Fruit fly (Drosophila melanogaster) whole organism: ENCODE results near the gene CG3281.
"Not testable (repeated sequence)": the region's sequence is repeated elsewhere in the genome, so short reads cannot be mapped to it uniquely, and the experiment has no call there.

Experiments used
- CG8478 ChIP-seq: fragments of >200 bp; optimal IDR thresholded peaks from 2 replicates; lab custom pipeline; 2018; ENCODE audit warnings: inconsistent platforms
- Dll ChIP-seq: fragments of >200 bp; optimal IDR thresholded peaks from 2 replicates; lab custom pipeline; 2017
- EcR ChIP-seq, 2 experiments: fragments of >200 bp; optimal IDR thresholded peaks; 2 replicates each; lab custom pipeline; 2017; ENCODE audit warnings: missing biosample characterization in 2 of 2, missing genetic modification characterization in 2 of 2, missing genetic modification reagents in 2 of 2
- pan ChIP-seq: fragments of >200 bp; optimal IDR thresholded peaks from 2 replicates; lab custom pipeline; 2017
- psq ChIP-seq: fragments of >200 bp; optimal IDR thresholded peaks from 2 replicates; lab custom pipeline; 2017
- usp ChIP-seq: fragments of >200 bp; optimal IDR thresholded peaks from 2 replicates; lab custom pipeline; 2017; ENCODE audit warnings: missing biosample characterization, missing genetic modification characterization, mixed read lengths

Gene CG3281

dm6 chr3R:11967262-11968029 lies 4.8 kb upstream of the CG3281 start, which contains the start of the genes CG12213 and GC1:
TSS of gene CG12213 (minus strand) at chr3R:11967691.
TSS of gene GC1 (plus strand) at chr3R:11967708.
- TF ChIP-seq pan (lab: Kevin White, UChicago) = no peak
- no peak for TF ChIP-seq CG8478
- no peak for TF ChIP-seq psq (lab: Kevin White, UChicago)
- TF ChIP-seq usp (GFP tag; lab: Kevin White, UChicago) = no peak
- no peak for TF ChIP-seq Dll (lab: Kevin White, UChicago)
- no peak for TF ChIP-seq EcR (GFP tag; optimal IDR thresholded peaks at IDR 0.05; lab: Kevin White, UChicago)

- TF ChIP-seq Dll (lab: Kevin White, UChicago) = no peak
- no peak for TF ChIP-seq CG8478
- no peak for TF ChIP-seq psq (lab: Kevin White, UChicago)
- no peak for TF ChIP-seq usp (GFP tag; lab: Kevin White, UChicago)
- no peak for TF ChIP-seq EcR (GFP tag; optimal IDR thresholded peaks at IDR 0.05; lab: Kevin White, UChicago)
- no peak for TF ChIP-seq pan (lab: Kevin White, UChicago)
These were observed 1.4 kb upstream of the CG3281 start for dm6 chr3R:11964000-11964399.

- TF ChIP-seq Dll (lab: Kevin White, UChicago); CG8478; usp (GFP tag; lab: Kevin White, UChicago): not testable (repeated sequence)
These were observed 4.4 kb downstream of the CG3281 start, which contains the start of gene Hsp70Ab for dm6 chr3R:11958235-11958634. TSS of gene Hsp70Ab (plus strand) at chr3R:11958535.

dm6 chr3R:11957388-11957787 lies 5.2 kb downstream of the CG3281 start:
- no peak for TF ChIP-seq EcR (GFP tag; optimal IDR thresholded peaks at IDR 0.05; lab: Kevin White, UChicago)
- no peak for TF ChIP-seq CG8478
- TF ChIP-seq Dll (lab: Kevin White, UChicago) = no peak
- TF ChIP-seq psq (lab: Kevin White, UChicago) = no peak
- TF ChIP-seq pan (lab: Kevin White, UChicago) = no peak

dm6 chr3R:11956444-11956843 lies 6.2 kb downstream of the CG3281 start, which contains the start of gene Hsp70Aa:
TSS of gene Hsp70Aa (minus strand) at chr3R:11956544.
- not testable (repeated sequence) for TF ChIP-seq Dll (lab: Kevin White, UChicago); usp (GFP tag; lab: Kevin White, UChicago); pan (lab: Kevin White, UChicago)

- TF ChIP-seq CG8478 = no peak
- no peak for TF ChIP-seq Dll (lab: Kevin White, UChicago)
- TF ChIP-seq pan (lab: Kevin White, UChicago) = no peak
- no peak for TF ChIP-seq EcR (GFP tag; optimal IDR thresholded peaks at IDR 0.05; lab: Kevin White, UChicago)
- no peak for TF ChIP-seq usp (GFP tag; lab: Kevin White, UChicago)
- TF ChIP-seq psq (lab: Kevin White, UChicago) = no peak
These were observed 13.1 kb downstream of the CG3281 start, which contains the start of gene CG31211 for dm6 chr3R:11949387-11950029. TSS of gene CG31211 (plus strand) at chr3R:11949680.

dm6 chr3R:11948903-11949358 lies 13.7 kb downstream of the CG3281 start, which contains the start of gene Cad87A:
TSS of gene Cad87A (minus strand) at chr3R:11949129.
- no peak for TF ChIP-seq usp (GFP tag; lab: Kevin White, UChicago)
- no peak for TF ChIP-seq Dll (lab: Kevin White, UChicago)
- no peak for TF ChIP-seq pan (lab: Kevin White, UChicago)
- no peak for TF ChIP-seq psq (lab: Kevin White, UChicago)
- no peak for TF ChIP-seq CG8478
- TF ChIP-seq EcR (GFP tag; optimal IDR thresholded peaks at IDR 0.05; lab: Kevin White, UChicago) = no peak

- TF ChIP-seq EcR (GFP tag; optimal IDR thresholded peaks at IDR 0.05; lab: Kevin White, UChicago) (no peak), pan (lab: Kevin White, UChicago) (no peak), CG8478 (no peak), Dll (lab: Kevin White, UChicago) (no peak), usp (GFP tag; lab: Kevin White, UChicago) (no peak), psq (lab: Kevin White, UChicago) (no peak)
These were observed 14.6 kb downstream of the CG3281 start for dm6 chr3R:11947959-11948358.

- no peak for TF ChIP-seq pan (lab: Kevin White, UChicago)
- TF ChIP-seq EcR (GFP tag; optimal IDR thresholded peaks at IDR 0.05; lab: Kevin White, UChicago) = no peak
- TF ChIP-seq Dll (lab: Kevin White, UChicago) = no peak
- TF ChIP-seq usp (GFP tag; lab: Kevin White, UChicago) = no peak
- no peak for TF ChIP-seq CG8478
- TF ChIP-seq psq (lab: Kevin White, UChicago) = no peak
These were observed 15.3 kb downstream of the CG3281 start for dm6 chr3R:11947079-11947869.

dm6 chr3R:11945450-11946317 lies 16.9 kb downstream of the CG3281 start:
- TF ChIP-seq pan (lab: Kevin White, UChicago) (no peak), usp (GFP tag; lab: Kevin White, UChicago) (no peak), psq (lab: Kevin White, UChicago) (no peak), EcR (GFP tag; optimal IDR thresholded peaks at IDR 0.05; lab: Kevin White, UChicago) (no peak), CG8478 (no peak), Dll (lab: Kevin White, UChicago) (no peak)
